Worm (Caenorhabditis elegans): Measurements from ENCODE around the gene C14E2.11.

Gene C14E2.11

ce11 chrX:1800980-1801506, at the start of gene C14E2.11:
Gene C14E2.11 (plus strand): TSS chrX:1801456.
- TF ChIP-seq unc-98 (GFP tag; IDR thresholded peaks at IDR 0.05) (no peak), F16B12.6 (tag; optimal IDR thresholded peaks at IDR 0.05) (no peak), ama-1 (optimal IDR thresholded peaks at IDR 0.05) (no peak), lir-3 (tag; optimal IDR thresholded peaks at IDR 0.05; ENCODE audit: poor library complexity) (no peak)

- TF ChIP-seq elt-2 (tag; optimal IDR thresholded peaks at IDR 0.05): no peak
- no peak for TF ChIP-seq unc-86 (tag; optimal IDR thresholded peaks at IDR 0.05)
- no peak for TF ChIP-seq pag-3 (tag; optimal IDR thresholded peaks at IDR 0.05; ENCODE audit: borderline replicate concordance, insufficient read depth)
- no peak for TF ChIP-seq unc-62 (GFP tag; optimal IDR thresholded peaks at IDR 0.05)
- no peak for TF ChIP-seq lin-13 (GFP tag; optimal IDR thresholded peaks at IDR 0.05)
- TF ChIP-seq swsn-7 (tag; optimal IDR thresholded peaks at IDR 0.05): no peak
- TF ChIP-seq C34B4.2 (tag; optimal IDR thresholded peaks at IDR 0.05): no peak
- TF ChIP-seq efl-1 (optimal IDR thresholded peaks at IDR 0.05): no peak
- TF ChIP-seq efl-1 (GFP tag; optimal IDR thresholded peaks at IDR 0.05 in 1 of 2): peak in 1 of 2 experiments; percentile 14
Measured at ce11 chrX:1769636-1770035, 31.6 kb upstream of the C14E2.11 start.

DNA sequence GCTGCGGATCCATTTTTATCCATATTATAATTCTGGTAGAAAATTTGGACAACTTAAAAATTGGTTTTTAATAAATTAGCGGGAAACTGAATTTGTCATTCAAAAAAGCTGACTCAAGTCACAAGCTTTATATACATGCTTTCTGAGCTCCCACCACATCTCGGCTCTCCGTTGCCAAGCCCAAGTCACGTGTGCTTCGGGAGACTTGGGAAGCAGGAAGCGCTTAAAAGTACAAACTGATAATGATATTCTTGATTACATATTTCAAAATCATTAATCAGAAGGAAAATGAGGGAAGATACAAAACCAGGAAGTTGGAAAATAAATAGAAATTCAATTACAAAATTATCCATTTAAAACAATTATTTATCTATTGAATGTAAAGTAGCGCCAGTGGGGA, 23.3 kb upstream of the C14E2.11 start, which contains the start of gene elc-2:
Gene elc-2 (minus strand): TSS at position 101 of the 400 bp plus-strand sequence.
- TF ChIP-seq ceh-8 (GFP tag; optimal IDR thresholded peaks at IDR 0.05): peak; percentile 56
- no peak for TF ChIP-seq lsy-2 (tag; optimal IDR thresholded peaks at IDR 0.05)
- no peak for TF ChIP-seq ceh-90 (tag; optimal IDR thresholded peaks at IDR 0.05)
- no peak for TF ChIP-seq unc-130 (tag; optimal IDR thresholded peaks at IDR 0.05)

- TF ChIP-seq dsc-1 (tag; optimal IDR thresholded peaks at IDR 0.05) (no peak), hlh-4 (tag; optimal IDR thresholded peaks at IDR 0.05) (no peak), lin-35 (GFP tag; optimal IDR thresholded peaks at IDR 0.05) (no peak), unc-62 (GFP tag; optimal IDR thresholded peaks at IDR 0.05) (no peak), nhr-76 (tag; optimal IDR thresholded peaks at IDR 0.05) (no peak), C16A3.4 (tag; optimal IDR thresholded peaks at IDR 0.05) (no peak)
Measured at ce11 chrX:1785692-1786091, 15.6 kb upstream of the C14E2.11 start.

DNA sequence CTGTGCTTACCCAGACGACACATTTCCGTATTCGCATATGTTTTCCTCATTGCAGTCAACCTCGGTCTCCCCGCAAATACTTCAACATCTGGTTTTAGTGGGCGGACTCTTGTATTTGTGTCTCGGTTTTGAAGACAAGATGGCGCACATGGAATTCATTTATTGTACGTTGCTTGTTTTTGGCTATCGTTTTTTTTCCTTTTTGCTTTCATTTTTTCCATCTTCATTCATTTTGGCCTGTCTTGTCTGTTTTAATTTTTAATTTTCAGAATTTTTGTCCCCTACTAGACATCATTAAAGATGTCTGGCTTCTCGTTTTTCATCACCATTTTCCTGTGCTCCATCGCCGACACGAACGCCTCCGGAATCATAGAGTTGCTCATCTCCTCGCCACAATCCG, 14.6 kb upstream of the C14E2.11 start, which contains the start of gene arg-1:
Gene arg-1 (plus strand): TSS at position 301 of the 400 bp plus-strand sequence.
- TF ChIP-seq dsc-1 (tag; optimal IDR thresholded peaks at IDR 0.05): peak; percentile 7
- TF ChIP-seq pqm-1 (tag; optimal IDR thresholded peaks at IDR 0.05): no peak
- no peak for TF ChIP-seq egl-13 (tag; optimal IDR thresholded peaks at IDR 0.05)
- TF ChIP-seq C16A3.4 (tag; optimal IDR thresholded peaks at IDR 0.05): no peak
- no peak for TF ChIP-seq ama-1 (optimal IDR thresholded peaks at IDR 0.05)
- no peak for TF ChIP-seq efl-1 (optimal IDR thresholded peaks at IDR 0.05)
- no peak for TF ChIP-seq efl-1 (GFP tag; optimal IDR thresholded peaks at IDR 0.05 in 1 of 2)
- TF ChIP-seq efl-3 (GFP tag; optimal IDR thresholded peaks at IDR 0.05): no peak
- no peak for TF ChIP-seq mef-2 (tag; optimal IDR thresholded peaks at IDR 0.05)

ce11 chrX:1791095-1791494, 10.2 kb upstream of the C14E2.11 start:
- TF ChIP-seq pqm-1 (tag; optimal IDR thresholded peaks at IDR 0.05) (no peak), blmp-1 (tag; optimal IDR thresholded peaks at IDR 0.05) (no peak), sup-37 (GFP tag; optimal IDR thresholded peaks at IDR 0.05) (no peak), ama-1 (optimal IDR thresholded peaks at IDR 0.05) (no peak), lsy-2 (tag; optimal IDR thresholded peaks at IDR 0.05) (no peak)

DNA sequence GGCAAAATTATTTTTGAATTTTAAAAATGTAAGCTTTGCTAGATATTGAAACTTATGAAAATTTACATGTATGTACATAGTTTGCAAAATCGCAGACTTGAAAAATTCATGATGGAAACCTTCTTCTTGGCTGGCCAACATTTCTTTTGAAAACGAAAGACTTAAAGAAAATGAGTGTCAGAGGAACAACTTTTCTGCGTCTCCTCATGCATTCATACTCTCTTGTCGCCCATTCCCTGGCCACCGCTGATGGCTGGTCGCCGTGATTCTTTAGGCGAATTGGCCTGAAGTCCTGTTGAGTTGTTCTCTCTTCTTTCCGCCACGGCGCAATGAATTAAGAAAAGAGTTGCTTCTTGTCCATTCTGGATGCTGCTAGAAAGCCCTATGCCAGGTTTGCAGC, 5.2 kb upstream of the C14E2.11 start:
- TF ChIP-seq snpc-4 (tag; optimal IDR thresholded peaks at IDR 0.05) (no peak), nhr-19 (GFP tag; conservative IDR thresholded peaks at IDR 0.05) (peak; percentile 10; the same call in 1 of the 2 replicates), efl-1 (optimal IDR thresholded peaks at IDR 0.05) (peak in 1 of 2 experiments; percentile 24), efl-1 (GFP tag; optimal IDR thresholded peaks at IDR 0.05 in 1 of 2) (no peak), nhr-84 (tag; optimal IDR thresholded peaks at IDR 0.05) (no peak)
